Worm (Caenorhabditis elegans) whole organism, L1 larva: ENCODE measurements around the gene sup-18.

Experiments used
- aly-2 ChIP-seq: fragments of 150-350 bp; optimal IDR thresholded peaks from 2 replicates; lab custom pipeline; 2014; ENCODE audit warnings: missing biosample characterization, missing genetic modification characterization
- ama-1 ChIP-seq: fragments of 150-350 bp; optimal IDR thresholded peaks from 2 replicates; lab custom pipeline; 2014
- blmp-1 ChIP-seq: fragments of 150-350 bp; optimal IDR thresholded peaks from 2 replicates; lab custom pipeline; 2014; ENCODE audit warnings: missing biosample characterization, missing genetic modification characterization
- ceh-63 ChIP-seq: fragments of 200-800 bp; sonication (Bioruptor generic); optimal IDR thresholded peaks from 2 replicates; lab custom pipeline; 2018; ENCODE audit warnings: mild to moderate bottlenecking, missing genetic modification characterization, missing compliant biosample characterization
- ceh-88 ChIP-seq: fragments of 200-800 bp; sonication (Bioruptor generic); IDR thresholded peaks from 2 replicates; pipeline ENCODE4 v1.3.6; 2022; ENCODE audit warnings: missing genetic modification characterization, missing compliant biosample characterization
- ceh-90 ChIP-seq: sonication (generic microtip); optimal IDR thresholded peaks from 2 replicates; lab custom pipeline; 2016; ENCODE audit warnings: missing genetic modification characterization, missing compliant biosample characterization
- ces-1 ChIP-seq: fragments of 150-350 bp; optimal IDR thresholded peaks from 2 replicates; lab custom pipeline; 2014; ENCODE audit warnings: missing biosample characterization, missing genetic modification reagents, missing genetic modification characterization
- dsc-1 ChIP-seq: sonication (generic microtip); optimal IDR thresholded peaks from 2 replicates; lab custom pipeline; 2016; ENCODE audit warnings: mild to moderate bottlenecking, missing genetic modification characterization, missing compliant biosample characterization
- efl-1 ChIP-seq, 4 experiments: fragments of 150-350 bp; optimal IDR thresholded peaks in 3 of 4; peaks in 1 of 4; 1 replicate in 1 of 4; 2 replicates in 3 of 4; lab custom pipeline; 2014; ENCODE audit warnings: missing biosample characterization in 2 of 4, missing genetic modification characterization in 2 of 4, missing genetic modification reagents in 2 of 4
- egl-13 ChIP-seq: sonication (generic microtip); optimal IDR thresholded peaks from 2 replicates; lab custom pipeline; 2016; ENCODE audit warnings: missing genotype, missing genetic modification reagents, missing genetic modification characterization, missing compliant biosample characterization
- egl-27 ChIP-seq, 2 experiments: fragments of 150-350 bp in 1 of 2; sonication (generic microtip); optimal IDR thresholded peaks; 3 replicates each; lab custom pipeline; 2017 to 2018; ENCODE audit warnings: missing biosample characterization in 2 of 2, missing genetic modification characterization in 2 of 2, missing genetic modification reagents in 2 of 2
- elt-3 ChIP-seq, 6 experiments: fragments of 150-350 bp in 1 of 6; sonication (generic microtip); optimal IDR thresholded peaks; 2 replicates each; lab custom pipeline; 2017 to 2018; ENCODE audit warnings: missing biosample characterization in 6 of 6, missing genetic modification characterization in 6 of 6, inconsistent platforms in 1 of 6
- fkh-4 ChIP-seq: sonication (generic microtip); optimal IDR thresholded peaks from 2 replicates; lab custom pipeline; 2016; ENCODE audit warnings: missing compliant biosample characterization, missing genetic modification characterization, borderline replicate concordance
- fkh-8 ChIP-seq: sonication (generic microtip); optimal IDR thresholded peaks from 2 replicates; lab custom pipeline; 2016; ENCODE audit warnings: mild to moderate bottlenecking, missing genetic modification characterization, missing compliant biosample characterization
- hpl-2 ChIP-seq: fragments of 150-350 bp; optimal IDR thresholded peaks from 2 replicates; lab custom pipeline; 2014; ENCODE audit warnings: missing biosample characterization, missing genetic modification reagents, missing genetic modification characterization
- irx-1 ChIP-seq: sonication (generic microtip); optimal IDR thresholded peaks from 2 replicates; lab custom pipeline; 2016; ENCODE audit warnings: missing genetic modification characterization, missing compliant biosample characterization
- lin-13 ChIP-seq: fragments of 150-350 bp; optimal IDR thresholded peaks from 2 replicates; lab custom pipeline; 2014; ENCODE audit warnings: missing biosample characterization, missing genetic modification reagents, missing genetic modification characterization
- lin-14 ChIP-seq: fragments of 200-800 bp; sonication (Bioruptor generic); optimal IDR thresholded peaks from 2 replicates; lab custom pipeline; 2018; ENCODE audit warnings: mild to moderate bottlenecking, missing genetic modification characterization, moderate library complexity, missing compliant biosample characterization
- lin-15B ChIP-seq: fragments of 150-350 bp; sonication (generic microtip); optimal IDR thresholded peaks from 3 replicates; lab custom pipeline; 2014; ENCODE audit warnings: missing biosample characterization, missing genetic modification characterization
- lin-35 ChIP-seq, 2 experiments: fragments of 150-350 bp; optimal IDR thresholded peaks; 2 replicates each; lab custom pipeline; 2014; ENCODE audit warnings: missing biosample characterization in 2 of 2, missing genetic modification characterization in 2 of 2, missing genetic modification reagents in 2 of 2
- lir-3 ChIP-seq: sonication (generic microtip); optimal IDR thresholded peaks from 2 replicates; lab custom pipeline; 2016; ENCODE audit warnings: mild to moderate bottlenecking, missing genetic modification characterization, moderate library complexity, missing compliant biosample characterization; ENCODE audit not compliant: poor library complexity
- mab-9 ChIP-seq: fragments of 200-800 bp; sonication (Bioruptor generic); IDR thresholded peaks from 2 replicates; pipeline ENCODE4 v1.3.6; 2022; ENCODE audit warnings: missing genetic modification reagents, missing genetic modification characterization, missing compliant biosample characterization
- mdl-1 ChIP-seq, 2 experiments: fragments of 150-350 bp; optimal IDR thresholded peaks; 2 replicates each; lab custom pipeline; 2014 to 2017; ENCODE audit warnings: missing biosample characterization in 2 of 2, missing genetic modification characterization in 2 of 2, inconsistent platforms in 1 of 2
- mep-1 ChIP-seq: fragments of 150-350 bp; optimal IDR thresholded peaks from 2 replicates; lab custom pipeline; 2014; ENCODE audit warnings: missing biosample characterization, missing genetic modification characterization
- nhr-12 ChIP-seq: sonication (generic microtip); optimal IDR thresholded peaks from 2 replicates; lab custom pipeline; 2017; ENCODE audit warnings: missing biosample characterization, missing genetic modification characterization
- nhr-237 ChIP-seq: fragments of 150-350 bp; optimal IDR thresholded peaks from 2 replicates; lab custom pipeline; 2014; ENCODE audit warnings: missing biosample characterization, missing genetic modification characterization
- nhr-47 ChIP-seq: sonication (generic microtip); optimal IDR thresholded peaks from 2 replicates; lab custom pipeline; 2016; ENCODE audit warnings: mild to moderate bottlenecking, missing genetic modification characterization, moderate library complexity, missing compliant biosample characterization
- nhr-71 ChIP-seq: sonication (generic microtip); optimal IDR thresholded peaks from 2 replicates; lab custom pipeline; 2016; ENCODE audit warnings: mild to moderate bottlenecking, missing genetic modification characterization, moderate library complexity, missing compliant biosample characterization
- nhr-84 ChIP-seq: sonication (generic microtip); optimal IDR thresholded peaks from 2 replicates; lab custom pipeline; 2017; ENCODE audit warnings: missing biosample characterization, missing genetic modification characterization
- nhr-85 ChIP-seq: sonication (generic microtip); peaks from one replicate; lab custom pipeline; 2016; ENCODE audit warnings: missing genetic modification characterization, inconsistent platforms, missing compliant biosample characterization
- pag-3 ChIP-seq: sonication (generic microtip); optimal IDR thresholded peaks from 2 replicates; lab custom pipeline; 2017; ENCODE audit warnings: missing genetic modification characterization, mild to moderate bottlenecking, missing compliant biosample characterization, antibody characterized with exemption, borderline replicate concordance; ENCODE audit not compliant: insufficient read depth
- pax-3 ChIP-seq: fragments of 200-800 bp; sonication (Bioruptor generic); optimal IDR thresholded peaks from 2 replicates; lab custom pipeline; 2018; ENCODE audit warnings: mild to moderate bottlenecking, missing genetic modification characterization, moderate library complexity, missing compliant biosample characterization
- rnt-1 ChIP-seq: sonication (generic microtip); optimal IDR thresholded peaks from 2 replicates; lab custom pipeline; 2016; ENCODE audit warnings: mild to moderate bottlenecking, missing genetic modification characterization, moderate library complexity, missing compliant biosample characterization
- skn-1 ChIP-seq: fragments of 150-350 bp; optimal IDR thresholded peaks from 2 replicates; lab custom pipeline; 2014; ENCODE audit warnings: missing biosample characterization, missing genetic modification characterization
- snu-23 ChIP-seq: sonication (generic microtip); optimal IDR thresholded peaks from 2 replicates; lab custom pipeline; 2016; ENCODE audit warnings: missing genetic modification characterization, missing compliant biosample characterization
- sptf-1 ChIP-seq: fragments of 150-350 bp; optimal IDR thresholded peaks from 2 replicates; lab custom pipeline; 2014; ENCODE audit warnings: missing biosample characterization, missing genetic modification characterization
- sup-37 ChIP-seq: fragments of 200-800 bp; sonication (Bioruptor generic); optimal IDR thresholded peaks from 2 replicates; lab custom pipeline; 2018; ENCODE audit warnings: mild to moderate bottlenecking, missing genetic modification characterization, missing compliant biosample characterization
- swsn-7 ChIP-seq: sonication (generic microtip); optimal IDR thresholded peaks from 2 replicates; lab custom pipeline; 2016; ENCODE audit warnings: missing genetic modification characterization, missing compliant biosample characterization
- tbx-2 ChIP-seq: sonication (generic microtip); optimal IDR thresholded peaks from 2 replicates; lab custom pipeline; 2016; ENCODE audit warnings: missing genetic modification characterization, missing compliant biosample characterization
- unc-30 ChIP-seq: sonication (generic microtip); optimal IDR thresholded peaks from 2 replicates; lab custom pipeline; 2017; ENCODE audit warnings: missing biosample characterization, missing genetic modification characterization
- unc-62 ChIP-seq: fragments of 150-350 bp; optimal IDR thresholded peaks from 2 replicates; lab custom pipeline; 2014; ENCODE audit warnings: missing biosample characterization, missing genetic modification reagents, missing genetic modification characterization
- unc-86 ChIP-seq: sonication (generic microtip); optimal IDR thresholded peaks from 2 replicates; lab custom pipeline; 2016; ENCODE audit warnings: missing genetic modification characterization, missing compliant biosample characterization
- unc-98 ChIP-seq: fragments of 200-800 bp; sonication (Bioruptor generic); IDR thresholded peaks from 2 replicates; pipeline ENCODE4 v1.3.6; 2022; ENCODE audit warnings: missing genetic modification characterization, missing compliant biosample characterization
- vab-15 ChIP-seq: sonication (generic microtip); optimal IDR thresholded peaks from 2 replicates; lab custom pipeline; 2017; ENCODE audit warnings: missing genotype, mild to moderate bottlenecking, missing genetic modification characterization, missing compliant biosample characterization
- xbp-1 ChIP-seq: sonication (generic microtip); optimal IDR thresholded peaks from 2 replicates; lab custom pipeline; 2016; ENCODE audit warnings: missing genetic modification characterization, missing compliant biosample characterization
- ztf-11 ChIP-seq, 2 experiments: sonication (generic microtip); optimal IDR thresholded peaks; 2 replicates each; lab custom pipeline; 2016 to 2017; ENCODE audit warnings: missing genetic modification characterization in 2 of 2, missing biosample characterization in 1 of 2, missing compliant biosample characterization in 1 of 2

Gene sup-18

DNA sequence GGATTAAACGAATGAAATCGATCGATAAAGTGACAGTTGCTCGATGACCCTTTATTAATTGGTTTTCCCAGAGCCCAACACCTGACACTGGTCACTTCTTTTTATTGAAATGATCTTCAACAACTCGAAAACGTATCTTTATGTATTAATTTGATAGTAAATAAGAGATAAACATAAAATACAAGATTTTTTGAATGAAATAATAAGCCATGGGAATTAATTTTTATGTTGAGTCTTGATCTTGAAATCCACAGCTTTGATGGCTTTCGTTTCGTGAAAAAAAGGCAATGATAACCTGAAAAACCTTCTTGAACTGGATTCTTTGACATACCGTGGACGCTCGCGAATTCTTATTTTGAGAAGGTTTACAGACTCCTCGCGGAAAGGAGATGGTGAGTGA lies 28.8 kb upstream of the sup-18 start, which contains the start of gene pcp-5:
pcp-5 (minus strand) TSS at position 101 of the 400 bp plus-strand sequence.
- TF ChIP-seq nhr-71: peak; percentile 36
- no peak for TF ChIP-seq nhr-47
- TF ChIP-seq pag-3 (tag; lab: Kevin White, UChicago): no peak
- TF ChIP-seq ztf-11 (tag; optimal IDR thresholded peaks at IDR 0.05; lab: Kevin White, UChicago): no peak
- no peak for TF ChIP-seq xbp-1
- TF ChIP-seq swsn-7: no peak
- TF ChIP-seq unc-30 (tag; lab: Kevin White, UChicago): no peak
- no peak for TF ChIP-seq elt-3 (tag; optimal IDR thresholded peaks at IDR 0.05; lab: Kevin White, UChicago)
- TF ChIP-seq lin-35 (GFP tag; optimal IDR thresholded peaks at IDR 0.05; lab: Kevin White, UChicago): no peak
- TF ChIP-seq rnt-1 (tag; lab: Kevin White, UChicago): peak; percentile 48
- TF ChIP-seq, all 84 proteins: peak for 2

DNA sequence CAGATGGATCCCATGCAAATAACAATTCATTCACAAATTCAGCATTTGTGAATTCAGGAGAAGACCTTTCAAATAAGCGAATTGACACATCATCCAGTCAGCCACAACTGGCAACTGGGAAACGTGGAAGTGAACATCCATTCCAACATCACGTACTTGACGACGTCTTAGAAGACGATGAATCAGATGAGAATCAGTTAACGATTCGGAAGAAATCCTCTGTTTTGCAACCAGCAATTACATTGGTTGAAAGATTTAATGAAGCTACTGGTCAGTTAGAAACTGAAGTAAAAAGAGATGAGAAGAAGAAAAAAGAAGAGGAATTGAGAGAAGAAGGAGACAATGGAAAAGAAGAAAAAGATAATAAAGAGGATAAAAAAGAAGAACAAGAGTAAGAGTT lies 24.7 kb upstream of the sup-18 start:
- TF ChIP-seq nhr-237 (tag; lab: Kevin White, UChicago): no peak
- no peak for TF ChIP-seq dsc-1 (tag; lab: Kevin White, UChicago)
- no peak for TF ChIP-seq mdl-1 (tag; optimal IDR thresholded peaks at IDR 0.05; lab: Kevin White, UChicago)
- TF ChIP-seq ces-1 (GFP tag; lab: Kevin White, UChicago): no peak
- TF ChIP-seq unc-62 (GFP tag; lab: Kevin White, UChicago): no peak

DNA sequence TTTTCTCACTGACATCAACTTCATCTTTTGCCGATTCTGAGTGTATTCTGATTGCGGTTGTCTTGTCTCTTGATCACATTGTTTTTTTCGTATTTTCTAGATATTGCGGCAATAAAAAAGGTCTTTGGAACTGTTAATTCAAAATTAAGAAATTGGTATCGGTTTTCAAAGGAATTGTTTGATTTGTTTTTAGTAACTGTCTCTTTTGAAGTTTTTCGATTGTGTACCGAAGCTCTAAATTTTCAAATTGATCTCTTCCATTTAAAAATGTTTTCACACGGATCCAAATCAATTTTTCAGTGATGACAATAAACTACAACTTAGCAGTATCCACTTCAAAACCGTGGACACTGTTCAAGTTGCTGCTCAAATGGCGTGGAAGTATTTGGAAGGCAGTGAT lies 22.0 kb upstream of the sup-18 start, which contains the start of gene best-24:
best-24 (plus strand) TSS at position 301 of the 400 bp plus-strand sequence.
- no peak for TF ChIP-seq fkh-4 (tag; lab: Kevin White, UChicago)
- TF ChIP-seq snu-23 (GFP tag; lab: Kevin White, UChicago): peak; percentile 18
- no peak for TF ChIP-seq efl-1 (optimal IDR thresholded peaks at IDR 0.05; lab: Kevin White, UChicago)
- TF ChIP-seq efl-1 (GFP tag; optimal IDR thresholded peaks at IDR 0.05 in 1 of 2; lab: Kevin White, UChicago): peak in 1 of 2 experiments; percentile 87
- TF ChIP-seq blmp-1 (tag; lab: Kevin White, UChicago): peak; percentile 23
- peak; percentile 17 for TF ChIP-seq lin-14 (GFP tag; lab: Kevin White, UChicago)
- TF ChIP-seq pag-3 (tag; lab: Kevin White, UChicago): no peak
- TF ChIP-seq skn-1: no peak
- TF ChIP-seq lin-35 (GFP tag; optimal IDR thresholded peaks at IDR 0.05; lab: Kevin White, UChicago): peak in 1 of 2 experiments; percentile 10

DNA sequence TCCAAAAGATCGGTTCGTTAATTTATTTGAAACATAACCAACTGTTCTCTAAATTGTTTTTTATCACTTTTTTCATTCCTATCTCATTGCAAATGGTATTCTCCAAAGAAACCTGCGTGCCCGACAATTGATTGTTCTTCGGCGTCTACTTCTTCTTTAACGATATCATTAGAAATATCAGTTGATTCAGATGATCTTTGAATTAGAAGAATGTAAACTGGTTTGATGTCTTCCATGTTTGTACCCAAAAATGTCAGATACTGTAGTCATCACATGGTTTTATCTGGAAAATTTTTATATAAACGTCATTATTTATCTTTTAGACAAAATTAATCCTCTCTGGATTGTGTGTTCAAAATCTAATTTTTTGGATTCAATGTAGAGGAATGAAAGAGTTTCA lies 19.0 kb upstream of the sup-18 start:
- TF ChIP-seq snu-23 (GFP tag; lab: Kevin White, UChicago): peak; percentile 58
- TF ChIP-seq nhr-71: peak; percentile 75
- TF ChIP-seq aly-2: no peak
- TF ChIP-seq unc-98 (GFP tag; lab: Robert Waterston, UW): no peak
- TF ChIP-seq sptf-1 (tag; lab: Kevin White, UChicago): no peak
- TF ChIP-seq ceh-63 (GFP tag; lab: Kevin White, UChicago): no peak
- no peak for TF ChIP-seq sup-37 (GFP tag; lab: Kevin White, UChicago)
- TF ChIP-seq ceh-88 (GFP tag; lab: Robert Waterston, UW): no peak
- no peak for TF ChIP-seq mab-9
- no peak for TF ChIP-seq egl-27 (tag; optimal IDR thresholded peaks at IDR 0.05; lab: Kevin White, UChicago)
- no peak for TF ChIP-seq pax-3 (tag; lab: Kevin White, UChicago)
- TF ChIP-seq ceh-90 (tag; lab: Kevin White, UChicago): no peak
- no peak for TF ChIP-seq ama-1 (lab: Kevin White, UChicago)
- TF ChIP-seq egl-13 (tag; lab: Kevin White, UChicago): no peak
- TF ChIP-seq ces-1 (GFP tag; lab: Kevin White, UChicago): no peak
- TF ChIP-seq lin-13 (GFP tag; lab: Kevin White, UChicago): no peak
- no peak for TF ChIP-seq fkh-4 (tag; lab: Kevin White, UChicago)
- no peak for TF ChIP-seq unc-86 (tag; lab: Kevin White, UChicago)
- TF ChIP-seq tbx-2: peak; percentile 62
- TF ChIP-seq blmp-1 (tag; lab: Kevin White, UChicago): peak; percentile 55
- no peak for TF ChIP-seq xbp-1
- no peak for TF ChIP-seq irx-1
- no peak for TF ChIP-seq nhr-84 (tag; lab: Kevin White, UChicago)
- TF ChIP-seq vab-15 (tag; lab: Kevin White, UChicago): no peak
- no peak for TF ChIP-seq skn-1
- TF ChIP-seq nhr-85: peak; percentile 95
- no peak for TF ChIP-seq lir-3 (tag; lab: Kevin White, UChicago)
- no peak for TF ChIP-seq mep-1
- no peak for TF ChIP-seq nhr-12 (tag; lab: Kevin White, UChicago)
- TF ChIP-seq hpl-2 (GFP tag; lab: Kevin White, UChicago): no peak
- no peak for TF ChIP-seq lin-15B (tag; lab: Kevin White, UChicago)
- no peak for TF ChIP-seq fkh-8
